Worm (Caenorhabditis elegans) whole organism, L3 larva: ENCODE measurements around the gene nud-1.

ENCODE experiments used
- R02D3.7 ChIP-seq: fragments of 150-350 bp; optimal IDR thresholded peaks from 2 replicates; lab custom pipeline; 2014; ENCODE audit warnings: missing biosample characterization, missing genetic modification characterization
- ZK546.5 ChIP-seq: sonication (generic microtip); optimal IDR thresholded peaks from 2 replicates; lab custom pipeline; 2017; ENCODE audit warnings: missing biosample characterization, missing genetic modification characterization
- ama-1 ChIP-seq: fragments of 150-350 bp; optimal IDR thresholded peaks from 2 replicates; lab custom pipeline; 2018
- ceh-16 ChIP-seq: sonication (generic microtip); optimal IDR thresholded peaks from 2 replicates; lab custom pipeline; 2017; ENCODE audit warnings: missing biosample characterization, missing genetic modification characterization
- ceh-82 ChIP-seq: fragments of 150-350 bp; optimal IDR thresholded peaks from 2 replicates; lab custom pipeline; 2014; ENCODE audit warnings: missing biosample characterization, missing genetic modification characterization
- ceh-9 ChIP-seq: sonication (generic microtip); optimal IDR thresholded peaks from 2 replicates; lab custom pipeline; 2018; ENCODE audit warnings: missing biosample characterization, missing genetic modification characterization
- daf-12 ChIP-seq: fragments of 150-350 bp; optimal IDR thresholded peaks from 2 replicates; lab custom pipeline; 2014; ENCODE audit warnings: missing biosample characterization, missing genetic modification reagents, missing genetic modification characterization
- egl-27 ChIP-seq: sonication (generic microtip); optimal IDR thresholded peaks from 4 replicates; lab custom pipeline; 2017; ENCODE audit warnings: missing biosample characterization, missing genetic modification reagents, missing genetic modification characterization
- egl-5 ChIP-seq: fragments of 150-350 bp; optimal IDR thresholded peaks from 2 replicates; lab custom pipeline; 2017; ENCODE audit warnings: missing biosample characterization, missing genetic modification reagents, missing genetic modification characterization, inconsistent platforms
- elt-1 ChIP-seq: fragments of 150-350 bp; optimal IDR thresholded peaks from 2 replicates; lab custom pipeline; 2014; ENCODE audit warnings: missing biosample characterization, missing genetic modification characterization
- elt-2 ChIP-seq: sonication (generic microtip); optimal IDR thresholded peaks from 2 replicates; lab custom pipeline; 2016; ENCODE audit warnings: missing genetic modification reagents, mild to moderate bottlenecking, missing genetic modification characterization, missing compliant biosample characterization
- elt-3 ChIP-seq, 3 experiments: fragments of 150-350 bp in 1 of 3; sonication (generic microtip) in 2 of 3; optimal IDR thresholded peaks; 2 replicates in 2 of 3; 4 replicates in 1 of 3; lab custom pipeline; 2014 to 2017; ENCODE audit warnings: missing biosample characterization in 3 of 3, missing genetic modification characterization in 3 of 3
- eor-1 ChIP-seq, 2 experiments: fragments of 150-350 bp; optimal IDR thresholded peaks; 2 replicates each; lab custom pipeline; 2014 to 2018; ENCODE audit warnings: missing biosample characterization in 2 of 2, missing genetic modification characterization in 2 of 2
- fkh-10 ChIP-seq: sonication (generic microtip); optimal IDR thresholded peaks from 2 replicates; lab custom pipeline; 2017; ENCODE audit warnings: missing biosample characterization, missing genetic modification reagents, missing genetic modification characterization
- fkh-2 ChIP-seq: fragments of 150-350 bp; optimal IDR thresholded peaks from 2 replicates; lab custom pipeline; 2014; ENCODE audit warnings: missing biosample characterization, missing genetic modification reagents, missing genetic modification characterization
- fos-1 ChIP-seq: fragments of 150-350 bp; optimal IDR thresholded peaks from 2 replicates; lab custom pipeline; 2014; ENCODE audit warnings: missing biosample characterization, missing genetic modification characterization
- hmg-11 ChIP-seq: sonication (generic microtip); optimal IDR thresholded peaks from 2 replicates; lab custom pipeline; 2016; ENCODE audit warnings: missing genetic modification characterization, missing compliant biosample characterization
- jun-1 ChIP-seq: fragments of 150-350 bp; optimal IDR thresholded peaks from 2 replicates; lab custom pipeline; 2014; ENCODE audit warnings: missing biosample characterization, missing genetic modification reagents, missing genetic modification characterization
- lin-15B ChIP-seq: fragments of 150-350 bp; optimal IDR thresholded peaks from 2 replicates; lab custom pipeline; 2014; ENCODE audit warnings: missing biosample characterization, missing genetic modification characterization
- lin-39 ChIP-seq: fragments of 150-350 bp; optimal IDR thresholded peaks from 2 replicates; lab custom pipeline; 2018; ENCODE audit warnings: missing biosample characterization, missing genetic modification reagents, missing genetic modification characterization
- lsy-12 ChIP-seq: sonication (generic microtip); optimal IDR thresholded peaks from 2 replicates; lab custom pipeline; 2016; ENCODE audit warnings: mild to moderate bottlenecking, missing genetic modification characterization, missing compliant biosample characterization
- mdl-1 ChIP-seq: fragments of 150-350 bp; optimal IDR thresholded peaks from 2 replicates; lab custom pipeline; 2014; ENCODE audit warnings: missing biosample characterization, missing genetic modification characterization
- mml-1 ChIP-seq: fragments of 150-350 bp; sonication (generic microtip); optimal IDR thresholded peaks from 3 replicates; lab custom pipeline; 2014; ENCODE audit warnings: missing biosample characterization, missing genetic modification characterization
- nfya-1 ChIP-seq: sonication (generic microtip); optimal IDR thresholded peaks from 2 replicates; lab custom pipeline; 2017; ENCODE audit warnings: missing genetic modification characterization, mild to moderate bottlenecking, missing compliant biosample characterization, antibody characterized with exemption, moderate library complexity; ENCODE audit not compliant: insufficient read depth
- nhr-12 ChIP-seq: fragments of 150-350 bp; optimal IDR thresholded peaks from 2 replicates; lab custom pipeline; 2014; ENCODE audit warnings: missing biosample characterization, missing genetic modification characterization
- nhr-23 ChIP-seq: fragments of 150-350 bp; optimal IDR thresholded peaks from 2 replicates; lab custom pipeline; 2014; ENCODE audit warnings: missing biosample characterization, missing genetic modification reagents, missing genetic modification characterization
- nhr-237 ChIP-seq: fragments of 150-350 bp; optimal IDR thresholded peaks from 2 replicates; lab custom pipeline; 2014; ENCODE audit warnings: missing biosample characterization, missing genetic modification characterization
- nhr-25 ChIP-seq: sonication (generic microtip); optimal IDR thresholded peaks from 2 replicates; lab custom pipeline; 2017; ENCODE audit warnings: missing biosample characterization, missing genetic modification characterization
- nhr-28 ChIP-seq: fragments of 150-350 bp; optimal IDR thresholded peaks from 2 replicates; lab custom pipeline; 2014; ENCODE audit warnings: missing biosample characterization, missing genetic modification characterization
- nhr-43 ChIP-seq: sonication (generic microtip); optimal IDR thresholded peaks from 2 replicates; lab custom pipeline; 2016; ENCODE audit warnings: mild to moderate bottlenecking, missing genetic modification characterization, missing compliant biosample characterization; ENCODE audit not compliant: poor library complexity, severe bottlenecking
- nhr-67 ChIP-seq: fragments of 150-350 bp; optimal IDR thresholded peaks from 2 replicates; lab custom pipeline; 2014; ENCODE audit warnings: missing biosample characterization, missing genetic modification characterization
- nhr-76 ChIP-seq: fragments of 150-350 bp; sonication (generic microtip); optimal IDR thresholded peaks from 5 replicates; lab custom pipeline; 2014; ENCODE audit warnings: missing biosample characterization, missing genetic modification characterization
- nhr-77 ChIP-seq: fragments of 150-350 bp; optimal IDR thresholded peaks from 2 replicates; lab custom pipeline; 2014; ENCODE audit warnings: missing biosample characterization, missing genetic modification characterization
- pha-4 ChIP-seq: fragments of 150-350 bp; optimal IDR thresholded peaks from 2 replicates; lab custom pipeline; 2014; ENCODE audit warnings: missing biosample characterization, missing genetic modification reagents, missing genetic modification characterization
- pqm-1 ChIP-seq: fragments of 150-350 bp; optimal IDR thresholded peaks from 2 replicates; lab custom pipeline; 2017; ENCODE audit warnings: missing biosample characterization, missing genetic modification characterization, inconsistent platforms
- sea-2 ChIP-seq: fragments of 150-350 bp; sonication (generic microtip); optimal IDR thresholded peaks from 4 replicates; lab custom pipeline; 2014; ENCODE audit warnings: missing biosample characterization, missing genetic modification reagents, missing genetic modification characterization
- skn-1 ChIP-seq: fragments of 150-350 bp; optimal IDR thresholded peaks from 2 replicates; lab custom pipeline; 2014; ENCODE audit warnings: missing biosample characterization, missing genetic modification characterization
- snpc-4 ChIP-seq: fragments of 150-350 bp; optimal IDR thresholded peaks from 2 replicates; lab custom pipeline; 2014; ENCODE audit warnings: missing biosample characterization, missing genetic modification characterization
- tbx-2 ChIP-seq: sonication (generic microtip); optimal IDR thresholded peaks from 2 replicates; lab custom pipeline; 2016; ENCODE audit warnings: mild to moderate bottlenecking, missing genetic modification characterization, missing compliant biosample characterization
- unc-62 ChIP-seq: fragments of 150-350 bp; sonication (generic microtip); optimal IDR thresholded peaks from 4 replicates; lab custom pipeline; 2014; ENCODE audit warnings: missing biosample characterization, missing genetic modification reagents, missing genetic modification characterization
- zag-1 ChIP-seq: fragments of 150-350 bp; optimal IDR thresholded peaks from 2 replicates; lab custom pipeline; 2014; ENCODE audit warnings: missing biosample characterization, missing genetic modification characterization
- ztf-11 ChIP-seq: fragments of 150-350 bp; optimal IDR thresholded peaks from 2 replicates; lab custom pipeline; 2014; ENCODE audit warnings: missing biosample characterization, missing genetic modification characterization
- ztf-4 ChIP-seq: fragments of 150-350 bp; optimal IDR thresholded peaks from 2 replicates; lab custom pipeline; 2014; ENCODE audit warnings: missing biosample characterization, missing genetic modification characterization

Gene nud-1

ce11 chrIII:13305537-13305936 lies 35.8 kb upstream of the nud-1 start:
- TF ChIP-seq nhr-25 (tag; lab: Kevin White, UChicago) (no peak), nhr-28 (no peak)
- TF ChIP-seq, all 47 proteins: peak for 0

ce11 chrIII:13307107-13307506 lies 34.2 kb upstream of the nud-1 start, which contains the start of the genes klp-19 and slc-36.1:
TSS of gene klp-19 (minus strand) at chrIII:13307259.
TSS of gene slc-36.1 (plus strand) at chrIII:13307502.
- TF ChIP-seq elt-2 (tag; lab: Kevin White, UChicago): peak; percentile 0
- TF ChIP-seq snpc-4 (tag; lab: Kevin White, UChicago): peak; percentile 2
- TF ChIP-seq sea-2 (GFP tag; lab: Kevin White, UChicago): no peak
- TF ChIP-seq lin-15B (tag; lab: Kevin White, UChicago): peak; percentile 41
- TF ChIP-seq pha-4 (tag; lab: Kevin White, UChicago): peak; percentile 64
- TF ChIP-seq nhr-43: peak; percentile 7
- no peak for TF ChIP-seq egl-5 (tag; lab: Kevin White, UChicago)
- TF ChIP-seq elt-3 (tag; optimal IDR thresholded peaks at IDR 0.05; lab: Kevin White, UChicago): no peak
- TF ChIP-seq nhr-23 (tag; lab: Kevin White, UChicago): peak; percentile 53
- peak; percentile 72 for TF ChIP-seq hmg-11 (tag; lab: Kevin White, UChicago)
- TF ChIP-seq, all 47 proteins: peak for 7

- TF ChIP-seq pqm-1 (tag; lab: Kevin White, UChicago) (peak; percentile 56), pha-4 (tag; lab: Kevin White, UChicago) (peak; percentile 67), mdl-1 (tag; lab: Kevin White, UChicago) (no peak), nfya-1 (tag; lab: Kevin White, UChicago) (no peak), elt-2 (tag; lab: Kevin White, UChicago) (peak; percentile 32), nhr-23 (tag; lab: Kevin White, UChicago) (peak; percentile 26), nhr-28 (no peak), ceh-82 (tag; lab: Kevin White, UChicago) (no peak), lin-15B (tag; lab: Kevin White, UChicago) (no peak), elt-3 (tag; optimal IDR thresholded peaks at IDR 0.05; lab: Kevin White, UChicago) (no peak), zag-1 (tag; lab: Kevin White, UChicago) (no peak), mml-1 (tag; lab: Kevin White, UChicago) (no peak), fkh-2 (tag; lab: Kevin White, UChicago) (no peak), fos-1 (tag; lab: Kevin White, UChicago) (no peak), hmg-11 (tag; lab: Kevin White, UChicago) (no peak)
- TF ChIP-seq, all 47 proteins: peak for 4
Observed at ce11 chrIII:13310552-13310951, 30.8 kb upstream of the nud-1 start.

- TF ChIP-seq nhr-23 (tag; lab: Kevin White, UChicago) (peak; percentile 64), ztf-11 (no peak), mdl-1 (tag; lab: Kevin White, UChicago) (no peak), nhr-237 (no peak), unc-62 (GFP tag; lab: Kevin White, UChicago) (no peak), elt-2 (tag; lab: Kevin White, UChicago) (no peak), jun-1 (tag; lab: Kevin White, UChicago) (no peak), R02D3.7 (tag; lab: Kevin White, UChicago) (no peak), lin-15B (tag; lab: Kevin White, UChicago) (peak; percentile 46), ceh-82 (tag; lab: Kevin White, UChicago) (no peak), nhr-77 (tag; lab: Kevin White, UChicago) (no peak), ceh-9 (tag; lab: Kevin White, UChicago) (no peak), pha-4 (tag; lab: Kevin White, UChicago) (peak; percentile 69), egl-27 (no peak), skn-1 (no peak), ZK546.5 (tag; lab: Kevin White, UChicago) (no peak), snpc-4 (tag; lab: Kevin White, UChicago) (no peak), nhr-43 (no peak), fkh-10 (GFP tag; lab: Kevin White, UChicago) (no peak), fkh-2 (tag; lab: Kevin White, UChicago) (no peak), mml-1 (tag; lab: Kevin White, UChicago) (no peak), egl-5 (tag; lab: Kevin White, UChicago) (no peak), ama-1 (lab: Kevin White, UChicago) (no peak), eor-1 (tag; optimal IDR thresholded peaks at IDR 0.05; lab: Kevin White, UChicago) (no peak), daf-12 (tag; lab: Kevin White, UChicago) (no peak), zag-1 (tag; lab: Kevin White, UChicago) (no peak), nhr-76 (no peak), lin-39 (tag; lab: Kevin White, UChicago) (no peak), nhr-12 (tag; lab: Kevin White, UChicago) (no peak), pqm-1 (tag; lab: Kevin White, UChicago) (no peak), nhr-67 (tag; lab: Kevin White, UChicago) (no peak), ztf-4 (tag; lab: Kevin White, UChicago) (no peak), lsy-12 (no peak), fos-1 (tag; lab: Kevin White, UChicago) (no peak), sea-2 (GFP tag; lab: Kevin White, UChicago) (no peak), elt-1 (tag; lab: Kevin White, UChicago) (no peak), nhr-25 (tag; lab: Kevin White, UChicago) (peak; percentile 16), elt-3 (tag; optimal IDR thresholded peaks at IDR 0.05; lab: Kevin White, UChicago) (no peak), hmg-11 (tag; lab: Kevin White, UChicago) (no peak), tbx-2 (tag; lab: Kevin White, UChicago) (no peak), ceh-16 (tag; lab: Kevin White, UChicago) (no peak)
Observed at ce11 chrIII:13313788-13314187, 27.5 kb upstream of the nud-1 start, which contains the start of gene Y43F4B.10. TSS of gene Y43F4B.10 (plus strand) at chrIII:13314068.
